Fruit fly (Drosophila melanogaster) whole organism, prepupa: ENCODE measurements around the gene plx.
A peak's percentile ranks its signal among the peaks of the same experiment; 100 is the strongest.

Source experiments
- CG10631 ChIP-seq: fragments of 200-800 bp; sonication (Bioruptor generic); optimal IDR thresholded peaks from 2 replicates; lab custom pipeline; 2016; ENCODE audit warnings: missing biosample characterization, missing genetic modification characterization
- CG10669 ChIP-seq: fragments of 200-800 bp; sonication (Bioruptor generic); optimal IDR thresholded peaks from 3 replicates; lab custom pipeline; 2018; ENCODE audit warnings: missing biosample characterization, mild to moderate bottlenecking, missing genetic modification characterization, moderate library complexity
- CG11762 ChIP-seq: fragments of 200-800 bp; sonication (Bioruptor generic); optimal IDR thresholded peaks from 3 replicates; lab custom pipeline; 2016; ENCODE audit warnings: missing biosample characterization, missing genetic modification characterization; ENCODE audit not compliant: insufficient read depth
- CG11902 ChIP-seq: fragments of 200-800 bp; sonication (Bioruptor generic); optimal IDR thresholded peaks from 3 replicates; lab custom pipeline; 2016; ENCODE audit warnings: missing biosample characterization, missing genetic modification characterization
- CG15336 ChIP-seq: fragments of 200-800 bp; sonication (Bioruptor generic); IDR thresholded peaks from 2 replicates; pipeline ENCODE4 v1.3.6; 2022; ENCODE audit warnings: missing biosample characterization, missing genetic modification characterization
- CG3032 ChIP-seq: fragments of 200-800 bp; optimal IDR thresholded peaks from 2 replicates; lab custom pipeline; 2019; ENCODE audit warnings: missing biosample characterization, mild to moderate bottlenecking, missing genetic modification characterization, moderate library complexity
- CG34406 ChIP-seq: fragments of 200-800 bp; sonication (Bioruptor generic); optimal IDR thresholded peaks from 3 replicates; lab custom pipeline; 2016; ENCODE audit warnings: missing biosample characterization, missing genetic modification characterization
- CG3919 ChIP-seq: fragments of 200-800 bp; sonication (Bioruptor generic); optimal IDR thresholded peaks from 3 replicates; lab custom pipeline; 2016; ENCODE audit warnings: missing biosample characterization, missing genetic modification characterization
- CG4318 ChIP-seq: fragments of 200-800 bp; sonication (Bioruptor generic); optimal IDR thresholded peaks from 3 replicates; lab custom pipeline; 2017; ENCODE audit warnings: missing biosample characterization, mild to moderate bottlenecking, missing genetic modification characterization
- CG6163 ChIP-seq: fragments of 200-800 bp; sonication (Bioruptor generic); IDR thresholded peaks from 3 replicates; pipeline ENCODE4 v1.3.6; 2022; ENCODE audit warnings: missing biosample characterization, missing genetic modification characterization
- CG6792 ChIP-seq: fragments of 200-800 bp; sonication (Bioruptor generic); optimal IDR thresholded peaks from 3 replicates; lab custom pipeline; 2016; ENCODE audit warnings: missing biosample characterization, missing genetic modification characterization
- CG6808 ChIP-seq: fragments of 200-800 bp; sonication (Bioruptor generic); optimal IDR thresholded peaks from 3 replicates; lab custom pipeline; 2017; ENCODE audit warnings: missing biosample characterization, missing genetic modification characterization, mild to moderate bottlenecking, moderate library complexity, missing genetic modification reagents
- CG6854 ChIP-seq: fragments of 200-800 bp; sonication (Bioruptor generic); optimal IDR thresholded peaks from 2 replicates; lab custom pipeline; 2017; ENCODE audit warnings: missing biosample characterization, mild to moderate bottlenecking, missing genetic modification characterization
- CG7368 ChIP-seq: fragments of 200-800 bp; sonication (Bioruptor generic); optimal IDR thresholded peaks from 3 replicates; lab custom pipeline; 2016; ENCODE audit warnings: missing biosample characterization, missing genetic modification characterization
- CG8119 ChIP-seq: fragments of 200-800 bp; sonication (Bioruptor generic); IDR thresholded peaks from 3 replicates; pipeline ENCODE4 v1.3.6; 2022; ENCODE audit warnings: missing biosample characterization, missing genetic modification characterization
- CG8319 ChIP-seq: fragments of 200-800 bp; sonication (Bioruptor generic); optimal IDR thresholded peaks from 3 replicates; lab custom pipeline; 2016; ENCODE audit warnings: missing biosample characterization, missing genetic modification characterization
- CG9139 ChIP-seq: fragments of 200-800 bp; sonication (Bioruptor generic); optimal IDR thresholded peaks from 3 replicates; lab custom pipeline; 2017; ENCODE audit warnings: missing biosample characterization, mild to moderate bottlenecking, missing genetic modification characterization
- Ets21C ChIP-seq: fragments of 200-800 bp; sonication (Bioruptor generic); optimal IDR thresholded peaks from 3 replicates; lab custom pipeline; 2016; ENCODE audit warnings: missing biosample characterization, missing genetic modification characterization
- Gug ChIP-seq: fragments of 200-800 bp; sonication (Bioruptor generic); IDR thresholded peaks from 2 replicates; pipeline ENCODE4 v1.3.6; 2022; ENCODE audit warnings: missing biosample characterization, missing genetic modification characterization
- Hr38 ChIP-seq: sonication (Bioruptor generic); optimal IDR thresholded peaks from 2 replicates; lab custom pipeline; 2016; ENCODE audit warnings: missing biosample characterization, missing genetic modification characterization
- Hr39 ChIP-seq: fragments of 200-800 bp; sonication (Bioruptor generic); optimal IDR thresholded peaks from 2 replicates; lab custom pipeline; 2016; ENCODE audit warnings: missing biosample characterization, missing genetic modification characterization
- Hr4 ChIP-seq: fragments of 200-800 bp; sonication (Bioruptor generic); optimal IDR thresholded peaks from 3 replicates; lab custom pipeline; 2016; ENCODE audit warnings: missing biosample characterization, missing genetic modification characterization
- Met ChIP-seq: fragments of 200-800 bp; sonication (Bioruptor generic); optimal IDR thresholded peaks from 3 replicates; lab custom pipeline; 2016; ENCODE audit warnings: missing biosample characterization, missing genetic modification characterization
- OdsH ChIP-seq: fragments of 200-800 bp; sonication (Bioruptor generic); optimal IDR thresholded peaks from 3 replicates; lab custom pipeline; 2016; ENCODE audit warnings: missing biosample characterization, missing genetic modification characterization
- Smox ChIP-seq: fragments of 200-800 bp; sonication (Bioruptor generic); optimal IDR thresholded peaks from 3 replicates; lab custom pipeline; 2016; ENCODE audit warnings: missing biosample characterization, missing genetic modification characterization
- Sox102F ChIP-seq: fragments of 200-800 bp; sonication (Bioruptor generic); optimal IDR thresholded peaks from 2 replicates; lab custom pipeline; 2016; ENCODE audit warnings: missing biosample characterization, mild to moderate bottlenecking, missing genetic modification characterization
- Sox14 ChIP-seq: fragments of 200-800 bp; sonication (Bioruptor generic); optimal IDR thresholded peaks from 3 replicates; lab custom pipeline; 2016; ENCODE audit warnings: missing biosample characterization, missing genetic modification characterization
- Sox15 ChIP-seq: fragments of 200-800 bp; sonication (Bioruptor generic); optimal IDR thresholded peaks from 3 replicates; lab custom pipeline; 2016; ENCODE audit warnings: missing biosample characterization, missing genetic modification characterization
- achi ChIP-seq: fragments of 200-800 bp; sonication (Bioruptor generic); optimal IDR thresholded peaks from 3 replicates; lab custom pipeline; 2016; ENCODE audit warnings: missing biosample characterization, missing genetic modification characterization
- acj6 ChIP-seq: fragments of 200-800 bp; sonication (Bioruptor generic); optimal IDR thresholded peaks from 3 replicates; lab custom pipeline; 2016; ENCODE audit warnings: missing biosample characterization, missing genetic modification characterization
- cyc ChIP-seq: fragments of 200-800 bp; sonication (Bioruptor generic); optimal IDR thresholded peaks from 3 replicates; lab custom pipeline; 2016; ENCODE audit warnings: missing biosample characterization, missing genetic modification characterization
- dsx ChIP-seq: fragments of 200-800 bp; optimal IDR thresholded peaks from 3 replicates; lab custom pipeline; 2019; ENCODE audit warnings: missing biosample characterization, mild to moderate bottlenecking, missing genetic modification characterization, moderate library complexity; ENCODE audit not compliant: poor library complexity, severe bottlenecking
- eg ChIP-seq: fragments of 200-800 bp; sonication (Bioruptor generic); IDR thresholded peaks from 3 replicates; pipeline ENCODE4 v1.3.6; 2022; ENCODE audit warnings: missing biosample characterization, missing genetic modification characterization
- esn ChIP-seq: fragments of 200-800 bp; sonication (Bioruptor generic); optimal IDR thresholded peaks from 2 replicates; lab custom pipeline; 2016; ENCODE audit warnings: missing biosample characterization, mild to moderate bottlenecking, missing genetic modification characterization, moderate library complexity
- fd59A ChIP-seq: fragments of 200-800 bp; sonication (Bioruptor generic); optimal IDR thresholded peaks from 2 replicates; lab custom pipeline; 2017; ENCODE audit warnings: missing biosample characterization, mild to moderate bottlenecking, missing genetic modification characterization, missing genetic modification reagents
- fd85E ChIP-seq: fragments of 200-800 bp; sonication (Bioruptor generic); optimal IDR thresholded peaks from 3 replicates; lab custom pipeline; 2016; ENCODE audit warnings: missing biosample characterization, missing genetic modification characterization
- lz ChIP-seq: fragments of 200-800 bp; sonication (Bioruptor generic); optimal IDR thresholded peaks from 3 replicates; lab custom pipeline; 2016; ENCODE audit warnings: missing biosample characterization, missing genetic modification characterization
- salr ChIP-seq, 2 experiments: fragments of 200-800 bp; sonication (Bioruptor generic); optimal IDR thresholded peaks; 3 replicates each; lab custom pipeline; 2016 to 2018; ENCODE audit warnings: missing biosample characterization in 2 of 2, missing genetic modification characterization in 2 of 2, mild to moderate bottlenecking in 1 of 2
- spab ChIP-seq: fragments of 200-800 bp; sonication (Bioruptor generic); optimal IDR thresholded peaks from 2 replicates; lab custom pipeline; 2017; ENCODE audit warnings: missing biosample characterization, mild to moderate bottlenecking, missing genetic modification characterization, missing genetic modification reagents
- ss ChIP-seq, 2 experiments: fragments of 200-800 bp; sonication (Bioruptor generic); optimal IDR thresholded peaks; 2 replicates in 1 of 2; 3 replicates in 1 of 2; lab custom pipeline; 2017 to 2018; ENCODE audit warnings: mild to moderate bottlenecking in 2 of 2, missing biosample characterization in 2 of 2, missing genetic modification characterization in 2 of 2, moderate library complexity in 1 of 2
- svp ChIP-seq: fragments of 200-800 bp; sonication (Bioruptor generic); peaks from one replicate; lab custom pipeline; 2016; ENCODE audit warnings: missing biosample characterization, missing genetic modification characterization
- topi ChIP-seq: fragments of 200-800 bp; sonication (Bioruptor generic); optimal IDR thresholded peaks from 3 replicates; lab custom pipeline; 2016; ENCODE audit warnings: missing biosample characterization, missing genetic modification characterization
- vri ChIP-seq: fragments of 200-800 bp; sonication (Bioruptor generic); optimal IDR thresholded peaks from 3 replicates; lab custom pipeline; 2016; ENCODE audit warnings: missing biosample characterization, mild to moderate bottlenecking, missing genetic modification characterization

plx gene

DNA sequence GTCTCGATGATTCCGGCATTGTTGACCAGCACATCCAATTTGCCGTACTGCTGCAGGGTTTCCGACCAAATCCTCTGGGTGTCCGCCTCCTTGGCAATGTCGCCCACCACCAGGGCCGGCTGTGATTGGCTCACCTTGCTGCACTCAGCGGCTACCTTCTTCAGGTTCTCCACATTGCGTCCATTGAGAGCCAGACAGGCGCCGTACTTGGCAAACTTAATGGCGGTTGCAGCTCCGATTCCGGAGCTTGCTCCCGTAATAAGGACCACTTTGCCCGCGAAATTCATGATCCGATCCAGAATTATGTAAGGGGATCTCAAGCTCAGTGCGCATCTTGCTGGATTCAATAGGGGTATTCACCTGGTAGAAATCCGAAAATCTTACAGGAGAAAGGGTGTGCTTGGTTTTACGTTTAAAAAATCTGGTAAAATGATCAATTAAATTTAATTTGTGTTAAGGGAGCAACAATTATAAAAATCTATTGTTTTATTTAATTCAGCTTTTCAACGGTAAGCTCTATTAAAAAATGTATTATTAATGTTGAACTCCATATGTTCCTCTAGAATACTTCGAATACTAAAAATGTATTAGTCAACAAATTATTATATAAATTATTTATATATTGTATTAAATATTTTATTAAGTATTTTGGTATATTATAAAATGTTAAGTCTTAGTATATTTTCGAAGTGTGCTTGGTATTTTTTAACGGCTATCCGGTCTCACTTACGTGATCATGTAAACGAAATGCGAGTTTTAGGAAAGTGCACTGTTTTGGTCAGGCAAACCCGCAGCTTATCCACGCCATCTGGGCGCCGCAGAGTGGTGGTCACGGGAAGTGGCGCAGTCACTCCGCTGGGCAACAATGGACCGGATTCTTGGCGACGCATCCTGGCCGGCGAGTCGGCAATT, 48.9 kb upstream of the plx start, which contains the start of the genes CG31548 and CG12170 (continued):
- TF ChIP-seq Hr39 (GFP tag; lab: Kevin White, UChicago) = no peak
- TF ChIP-seq esn (GFP tag; lab: Kevin White, UChicago) = peak; percentile 69
- TF ChIP-seq Sox15 = peak; percentile 27
- no peak for TF ChIP-seq fd85E (GFP tag; lab: Kevin White, UChicago)
- no peak for TF ChIP-seq CG34406 (GFP tag; lab: Kevin White, UChicago)
- TF ChIP-seq CG15336 (GFP tag; lab: Robert Waterston, UW) = peak; percentile 59
- peak; percentile 55; the same call in 2 of the 3 replicates for TF ChIP-seq CG8119
- TF ChIP-seq CG6792 (GFP tag; lab: Kevin White, UChicago) = peak; percentile 40
- no peak for TF ChIP-seq spab (GFP tag; lab: Kevin White, UChicago)
- TF ChIP-seq Smox = no peak
- no peak for TF ChIP-seq CG4318
- TF ChIP-seq lz (GFP tag; lab: Kevin White, UChicago) = no peak
- TF ChIP-seq CG3032 (tag; lab: Kevin White, UChicago) = peak; percentile 38
- peak; percentile 63 for TF ChIP-seq svp (GFP tag; lab: Kevin White, UChicago)
- no peak for TF ChIP-seq CG8319 (GFP tag; lab: Kevin White, UChicago)
- no peak for TF ChIP-seq OdsH (GFP tag; lab: Kevin White, UChicago)
- TF ChIP-seq CG6163 (GFP tag; lab: Robert Waterston, UW) = peak; percentile 47; the same call in 2 of the 3 replicates
- TF ChIP-seq Sox102F (GFP tag; lab: Kevin White, UChicago) = no peak
- TF ChIP-seq CG7368 = no peak
- no peak for TF ChIP-seq Hr38 (GFP tag; lab: Kevin White, UChicago)
- TF ChIP-seq cyc (GFP tag; lab: Kevin White, UChicago) = peak; percentile 34
- TF ChIP-seq eg (GFP tag; lab: Robert Waterston, UW) = no peak; the same call in 2 of the 3 replicates
- no peak for TF ChIP-seq Hr4 (GFP tag; lab: Kevin White, UChicago)

DNA sequence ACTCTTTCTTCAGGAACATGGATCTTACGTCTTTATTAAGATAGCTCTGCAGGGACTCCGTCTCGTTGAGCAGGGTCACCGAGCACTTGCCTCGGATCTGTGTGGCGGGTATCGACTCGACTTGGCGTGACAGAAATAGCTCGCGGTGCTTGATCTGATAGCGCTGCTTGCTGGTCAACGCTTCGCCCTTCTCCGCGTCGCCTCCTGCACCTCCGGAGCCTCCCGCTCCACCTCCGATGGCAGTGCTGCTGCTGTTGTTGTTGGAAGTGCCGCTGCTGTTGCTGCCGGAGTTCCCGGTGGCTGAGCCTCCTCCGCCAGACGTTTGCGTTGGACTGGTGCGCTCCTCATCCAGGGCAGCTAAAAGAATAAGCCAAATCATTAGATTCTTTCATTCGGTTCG, 42.2 kb upstream of the plx start:
- peak; percentile 86 for TF ChIP-seq svp (GFP tag; lab: Kevin White, UChicago)
- TF ChIP-seq CG8319 (GFP tag; lab: Kevin White, UChicago) = no peak
- TF ChIP-seq eg (GFP tag; lab: Robert Waterston, UW) = no peak
- no peak for TF ChIP-seq Met (GFP tag; lab: Kevin White, UChicago)
- no peak for TF ChIP-seq CG11762 (GFP tag; lab: Kevin White, UChicago)
- no peak for TF ChIP-seq CG15336 (GFP tag; lab: Robert Waterston, UW)
- TF ChIP-seq Smox = no peak

DNA sequence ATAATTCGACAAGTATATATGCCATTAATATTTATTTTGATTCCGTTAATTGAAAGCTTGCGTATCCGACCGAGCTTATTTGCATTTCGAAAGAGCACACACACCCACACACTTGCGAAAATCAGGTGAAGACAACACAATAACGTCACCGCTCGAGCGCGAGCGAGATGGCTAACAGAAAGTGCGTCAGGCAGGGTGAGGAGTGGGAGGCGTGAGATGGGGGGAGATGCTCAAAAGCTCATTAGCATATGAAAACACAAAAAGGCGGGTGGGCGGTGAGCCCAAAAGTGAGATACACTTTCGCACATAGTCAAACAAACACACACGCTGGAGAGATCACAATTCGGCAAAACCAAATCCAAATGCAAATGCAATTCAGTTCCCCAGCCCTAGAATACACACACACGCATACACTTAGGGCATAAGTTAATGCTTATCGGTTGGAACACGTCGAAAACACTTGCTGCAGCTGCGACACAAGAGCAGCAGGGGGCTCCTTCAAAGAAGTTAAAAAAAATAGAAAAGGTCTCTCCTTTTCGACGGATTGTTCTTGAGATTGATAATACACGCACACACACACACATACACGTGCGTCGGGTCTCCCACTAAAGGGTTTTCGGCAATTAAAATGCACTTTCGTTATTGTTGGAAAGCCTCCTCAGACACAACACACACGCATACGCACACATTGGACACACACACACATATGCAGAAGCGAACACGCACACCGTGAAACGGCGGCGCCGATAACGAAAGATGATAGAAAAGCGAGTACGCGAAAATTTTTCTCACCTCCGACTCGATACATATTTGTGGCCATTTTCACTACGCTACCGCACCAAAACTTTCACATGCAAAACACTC, 37.7 kb upstream of the plx start:
- TF ChIP-seq CG3919 (no peak), vri (GFP tag; lab: Kevin White, UChicago) (peak; percentile 22), CG10631 (GFP tag; lab: Kevin White, UChicago) (no peak), Sox102F (GFP tag; lab: Kevin White, UChicago) (no peak), ss (GFP tag; optimal IDR thresholded peaks at IDR 0.05; lab: Kevin White, UChicago) (no peak), achi (GFP tag; lab: Kevin White, UChicago) (no peak), CG10669 (no peak), dsx (GFP tag; lab: Kevin White, UChicago) (no peak), cyc (GFP tag; lab: Kevin White, UChicago) (peak; percentile 7), Sox14 (peak; percentile 18), salr (GFP tag; optimal IDR thresholded peaks at IDR 0.05; lab: Kevin White, UChicago) (no peak), CG6808 (GFP tag; lab: Kevin White, UChicago) (no peak), Ets21C (GFP tag; lab: Kevin White, UChicago) (no peak), CG9139 (GFP tag; lab: Kevin White, UChicago) (no peak), topi (GFP tag; lab: Kevin White, UChicago) (no peak), fd59A (GFP tag; lab: Kevin White, UChicago) (no peak), CG6854 (GFP tag; lab: Kevin White, UChicago) (no peak), acj6 (no peak), OdsH (GFP tag; lab: Kevin White, UChicago) (no peak), Sox15 (no peak), Hr38 (GFP tag; lab: Kevin White, UChicago) (no peak), CG6792 (GFP tag; lab: Kevin White, UChicago) (peak; percentile 5), CG3032 (tag; lab: Kevin White, UChicago) (peak; percentile 17), Gug (GFP tag; lab: Robert Waterston, UW) (0 out of 2 replicates have a peak, but pooled peaks have one; percentile 11), svp (GFP tag; lab: Kevin White, UChicago) (peak; percentile 88), CG11902 (GFP tag; lab: Kevin White, UChicago) (no peak)
